Worm (Caenorhabditis elegans): ENCODE data around the gene nas-1.

DNA sequence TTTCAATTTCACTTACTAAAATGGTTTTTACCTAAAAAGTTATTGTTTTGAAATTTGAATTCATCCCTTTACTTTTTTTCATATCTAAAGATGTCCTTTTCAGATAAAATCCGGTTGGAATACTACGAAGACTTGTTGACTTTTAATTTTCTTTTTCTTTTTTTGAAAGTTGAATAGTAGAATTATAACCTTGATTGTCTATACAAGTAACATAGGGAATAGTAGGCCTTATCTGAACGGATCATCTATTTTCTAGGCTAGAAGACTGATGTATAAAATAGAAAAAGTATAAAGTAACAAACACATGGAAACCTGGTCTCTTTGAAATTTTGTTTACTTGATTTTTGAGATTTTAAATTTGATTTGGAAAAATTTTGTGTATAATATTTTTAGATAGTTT lies 24.7 kb upstream of the nas-1 start:
- TF ChIP-seq skn-1 (tag; optimal IDR thresholded peaks at IDR 0.05) (no peak), ama-1 (optimal IDR thresholded peaks at IDR 0.05) (no peak), jun-1 (tag; optimal IDR thresholded peaks at IDR 0.05) (no peak), aly-2 (tag; optimal IDR thresholded peaks at IDR 0.05) (no peak), snpc-4 (tag; optimal IDR thresholded peaks at IDR 0.05) (no peak), ceh-82 (tag; optimal IDR thresholded peaks at IDR 0.05) (no peak), fos-1 (tag; optimal IDR thresholded peaks at IDR 0.05) (no peak), unc-130 (GFP tag; optimal IDR thresholded peaks at IDR 0.05) (no peak), lir-3 (tag; optimal IDR thresholded peaks at IDR 0.05) (no peak), egl-27 (tag; optimal IDR thresholded peaks at IDR 0.05) (no peak), nhr-6 (tag; optimal IDR thresholded peaks at IDR 0.05) (no peak), nhr-11 (tag; optimal IDR thresholded peaks at IDR 0.05) (no peak)

Measured in whole organism, L4 larva.